Fruit fly (Drosophila melanogaster): ENCODE data around the gene Ugalt.
A peak's percentile ranks its signal among the peaks of the same experiment; 100 is the strongest.

The Ugalt gene

DNA sequence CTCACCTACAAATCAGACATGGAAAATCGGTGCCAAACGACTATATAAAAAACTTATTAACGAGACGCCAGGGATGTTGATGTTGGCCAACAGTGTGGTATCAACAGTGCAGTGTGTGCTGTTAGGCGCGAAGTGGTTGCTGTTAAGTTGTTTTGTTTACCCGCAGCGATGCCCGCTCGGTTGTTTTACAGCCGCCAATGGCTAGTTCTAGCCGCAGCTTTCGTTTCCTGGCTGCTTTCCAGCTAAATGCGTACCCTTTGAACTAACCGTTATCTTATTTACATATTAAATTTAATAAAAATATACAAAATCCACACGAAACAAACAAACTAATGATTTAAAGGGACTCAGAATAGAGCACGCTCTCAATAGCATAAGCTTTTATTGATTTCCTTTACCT is 35.0 kb upstream of the Ugalt start, which contains the start of gene crm (continued):
- TF ChIP-seq Eip74EF (GFP tag; optimal IDR thresholded peaks at IDR 0.05) (no peak), CG15514 (GFP tag; optimal IDR thresholded peaks at IDR 0.05) (peak; percentile 68), vvl (GFP tag; IDR thresholded peaks at IDR 0.05) (peak; percentile 65), CG10267 (tag; optimal IDR thresholded peaks at IDR 0.05) (peak; percentile 0), unc-4 (GFP tag; IDR thresholded peaks at IDR 0.05; ENCODE audit: partially characterized antibody) (peak; percentile 34; the same call in 1 of the 2 replicates), crp (GFP tag; optimal IDR thresholded peaks at IDR 0.05) (peak in 1 of 2 experiments; percentile 45), sug (tag; optimal IDR thresholded peaks at IDR 0.05) (peak; percentile 14), E2f2 (GFP tag; IDR thresholded peaks at IDR 0.05) (peak; percentile 29; the same call in 1 of the 2 replicates), MBD-R2 (GFP tag; IDR thresholded peaks at IDR 0.05) (peak; percentile 63), Ptx1 (GFP tag; IDR thresholded peaks at IDR 0.05) (no peak), Myb (GFP tag; optimal IDR thresholded peaks at IDR 0.05) (peak; percentile 45), CG4282 (GFP tag; optimal IDR thresholded peaks at IDR 0.05) (no peak), cwo (GFP tag; optimal IDR thresholded peaks at IDR 0.05) (no peak), CG12659 (GFP tag; optimal IDR thresholded peaks at IDR 0.05) (peak; percentile 33)

DNA sequence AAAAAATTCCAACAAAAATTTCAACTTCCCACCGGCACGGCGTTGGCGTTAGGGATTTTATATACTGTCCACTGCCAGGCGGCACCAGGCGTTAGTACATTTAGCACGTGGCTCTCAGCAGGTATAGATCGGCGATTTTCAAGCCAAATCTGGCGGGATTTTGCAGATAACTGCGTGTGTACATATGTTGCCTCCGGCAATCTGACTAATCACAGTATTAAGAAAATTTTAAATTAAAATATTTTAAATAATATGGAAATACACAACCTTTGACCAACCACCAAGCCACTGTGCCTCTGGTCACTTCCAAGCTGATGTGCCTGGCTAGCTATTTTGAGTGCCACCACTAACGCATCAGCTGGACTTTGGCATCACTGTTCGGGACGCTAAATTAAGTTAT is 28.5 kb upstream of the Ugalt start, which contains the start of the genes ttm50 and CG2712:
TSS of gene ttm50 (minus strand) at position 64 of the 400 bp plus-strand sequence.
TSS of gene CG2712 (plus strand) at position 343 of the 400 bp plus-strand sequence.
- TF ChIP-seq CG10431 (GFP tag; optimal IDR thresholded peaks at IDR 0.05) (no peak), Doc3 (GFP tag; IDR thresholded peaks at IDR 0.05; ENCODE audit: partially characterized antibody) (no peak), CG12071 (GFP tag; optimal IDR thresholded peaks at IDR 0.05) (no peak), CG15073 (GFP tag; optimal IDR thresholded peaks at IDR 0.05) (no peak), Hr3 (GFP tag; optimal IDR thresholded peaks at IDR 0.05) (peak; percentile 54), PHDP (tag; optimal IDR thresholded peaks at IDR 0.05) (no peak), pros (GFP tag; optimal IDR thresholded peaks at IDR 0.05) (no peak), ab (GFP tag; optimal IDR thresholded peaks at IDR 0.05) (no peak), bsh (GFP tag; optimal IDR thresholded peaks at IDR 0.05) (peak in 1 of 2 experiments; percentile 39), Atf3 (GFP tag; optimal IDR thresholded peaks at IDR 0.05) (no peak), CG1792 (GFP tag; optimal IDR thresholded peaks at IDR 0.05) (no peak), CG14710 (tag; optimal IDR thresholded peaks at IDR 0.05) (peak; percentile 81), CG1602 (GFP tag; optimal IDR thresholded peaks at IDR 0.05) (peak; percentile 27), bab2 (GFP tag; optimal IDR thresholded peaks at IDR 0.05) (peak; percentile 0), CG2875 (GFP tag; optimal IDR thresholded peaks at IDR 0.05) (no peak), z (GFP tag; IDR thresholded peaks at IDR 0.05) (no peak), CG8359 (GFP tag; optimal IDR thresholded peaks at IDR 0.05; ENCODE audit: borderline replicate concordance) (no peak), E2f2 (GFP tag; IDR thresholded peaks at IDR 0.05) (no peak), CG16813 (GFP tag; IDR thresholded peaks at IDR 0.05; ENCODE audit: partially characterized antibody) (no peak), tap (tag; optimal IDR thresholded peaks at IDR 0.05) (no peak), CG11247 (GFP tag; IDR thresholded peaks at IDR 0.05) (peak; percentile 23; the same call in 1 of the 2 replicates), fd96Cb (tag; optimal IDR thresholded peaks at IDR 0.05) (peak; percentile 33), en (GFP tag; optimal IDR thresholded peaks at IDR 0.05) (no peak), zfh1 (GFP tag; IDR thresholded peaks at IDR 0.05) (no peak), kni (GFP tag; optimal IDR thresholded peaks at IDR 0.05) (no peak), NK7.1 (GFP tag; optimal IDR thresholded peaks at IDR 0.05) (no peak), maf-S (GFP tag; optimal IDR thresholded peaks at IDR 0.05) (no peak), Max (GFP tag; optimal IDR thresholded peaks at IDR 0.05) (peak; percentile 87), dmrt11E (tag; optimal IDR thresholded peaks at IDR 0.05) (peak; percentile 58), Stat92E (GFP tag; optimal IDR thresholded peaks at IDR 0.05) (no peak), shn (GFP tag; optimal IDR thresholded peaks at IDR 0.05) (no peak), CG17912 (GFP tag; optimal IDR thresholded peaks at IDR 0.05) (no peak), gsb (GFP tag; IDR thresholded peaks at IDR 0.05) (no peak; the same call in 1 of the 2 replicates), ind (GFP tag; optimal IDR thresholded peaks at IDR 0.05) (peak; percentile 63), CG14860 (GFP tag; IDR thresholded peaks at IDR 0.05; ENCODE audit: partially characterized antibody) (no peak), salm (tag; optimal IDR thresholded peaks at IDR 0.05) (no peak)

All from whole organism, embryonic.